Worm (Caenorhabditis elegans) whole organism, mixed stage, embryonic: ENCODE measurements around the gene bmy-1.
A peak's percentile ranks its signal among the peaks of the same experiment; 100 is the strongest.

Experiments used
- M03D4.4 ChIP-seq: sonication (generic microtip); optimal IDR thresholded peaks from 2 replicates; lab custom pipeline; 2017; ENCODE audit warnings: mild to moderate bottlenecking, missing genetic modification characterization, missing compliant biosample characterization
- bed-3 ChIP-seq: fragments of 200-800 bp; sonication (Bioruptor generic); optimal IDR thresholded peaks from 3 replicates; lab custom pipeline; 2018; ENCODE audit warnings: mild to moderate bottlenecking, missing genetic modification characterization, moderate library complexity, missing compliant biosample characterization
- blmp-1 ChIP-seq: fragments of 150-350 bp; optimal IDR thresholded peaks from 2 replicates; lab custom pipeline; 2014; ENCODE audit warnings: missing biosample characterization, missing genetic modification characterization
- ceh-39 ChIP-seq: fragments of 150-350 bp; optimal IDR thresholded peaks from 2 replicates; lab custom pipeline; 2014; ENCODE audit warnings: missing biosample characterization, missing genetic modification characterization
- ceh-43 ChIP-seq: fragments of 200-800 bp; sonication (Bioruptor generic); optimal IDR thresholded peaks from 2 replicates; lab custom pipeline; 2018; ENCODE audit warnings: mild to moderate bottlenecking, missing genetic modification characterization, moderate library complexity, missing compliant biosample characterization
- ceh-83 ChIP-seq: fragments of 200-800 bp; sonication (Bioruptor generic); optimal IDR thresholded peaks from 2 replicates; lab custom pipeline; 2018; ENCODE audit warnings: mild to moderate bottlenecking, missing genetic modification characterization, missing compliant biosample characterization
- ces-1 ChIP-seq: fragments of 150-350 bp; optimal IDR thresholded peaks from 2 replicates; lab custom pipeline; 2014; ENCODE audit warnings: missing biosample characterization, missing genetic modification reagents, missing genetic modification characterization
- cnd-1 ChIP-seq: fragments of 200-800 bp; sonication (Bioruptor generic); optimal IDR thresholded peaks from 2 replicates; lab custom pipeline; 2018; ENCODE audit warnings: mild to moderate bottlenecking, missing genetic modification characterization, missing compliant biosample characterization
- drap-1 ChIP-seq: fragments of 200-800 bp; sonication (Bioruptor generic); optimal IDR thresholded peaks from 3 replicates; lab custom pipeline; 2018; ENCODE audit warnings: mild to moderate bottlenecking, missing genetic modification characterization, missing compliant biosample characterization
- elt-1 ChIP-seq: sonication (generic microtip); optimal IDR thresholded peaks from 2 replicates; lab custom pipeline; 2017; ENCODE audit warnings: missing genetic modification characterization, mild to moderate bottlenecking, missing compliant biosample characterization, antibody characterized with exemption, moderate library complexity, borderline replicate concordance; ENCODE audit not compliant: insufficient read depth
- elt-3 ChIP-seq: fragments of 150-350 bp; optimal IDR thresholded peaks from 2 replicates; lab custom pipeline; 2014; ENCODE audit warnings: missing biosample characterization, missing genetic modification characterization
- flh-1 ChIP-seq: fragments of 200-800 bp; sonication (Bioruptor generic); optimal IDR thresholded peaks from 2 replicates; lab custom pipeline; 2018; ENCODE audit warnings: mild to moderate bottlenecking, missing genetic modification characterization, moderate library complexity, missing compliant biosample characterization
- ham-2 ChIP-seq: fragments of 200-800 bp; sonication (Bioruptor generic); optimal IDR thresholded peaks from 2 replicates; lab custom pipeline; 2018; ENCODE audit warnings: mild to moderate bottlenecking, missing genetic modification characterization, missing compliant biosample characterization
- hlh-1 ChIP-seq: fragments of 150-350 bp; optimal IDR thresholded peaks from 2 replicates; lab custom pipeline; 2014; ENCODE audit warnings: missing biosample characterization, missing genetic modification reagents, missing genetic modification characterization
- lin-13 ChIP-seq: fragments of 150-350 bp; optimal IDR thresholded peaks from 2 replicates; lab custom pipeline; 2014; ENCODE audit warnings: missing biosample characterization, missing genetic modification characterization
- lin-32 ChIP-seq: fragments of 200-800 bp; sonication (Bioruptor generic); optimal IDR thresholded peaks from 2 replicates; lab custom pipeline; 2018; ENCODE audit warnings: mild to moderate bottlenecking, missing genetic modification characterization, missing compliant biosample characterization
- lsy-2 ChIP-seq: fragments of 150-350 bp; optimal IDR thresholded peaks from 2 replicates; lab custom pipeline; 2014; ENCODE audit warnings: missing biosample characterization, missing genetic modification characterization
- mab-5 ChIP-seq: fragments of 150-350 bp; optimal IDR thresholded peaks from 2 replicates; lab custom pipeline; 2014; ENCODE audit warnings: missing biosample characterization, missing genetic modification characterization
- mep-1 ChIP-seq: fragments of 150-350 bp; optimal IDR thresholded peaks from 2 replicates; lab custom pipeline; 2017; ENCODE audit warnings: missing biosample characterization, missing genetic modification reagents, missing genetic modification characterization, inconsistent platforms
- mls-2 ChIP-seq: sonication (generic microtip); optimal IDR thresholded peaks from 2 replicates; lab custom pipeline; 2016; ENCODE audit warnings: mild to moderate bottlenecking, missing genetic modification characterization, moderate library complexity, missing compliant biosample characterization
- nhr-12 ChIP-seq: fragments of 150-350 bp; optimal IDR thresholded peaks from 2 replicates; lab custom pipeline; 2014; ENCODE audit warnings: missing biosample characterization, missing genetic modification characterization
- nhr-2 ChIP-seq: fragments of 150-350 bp; optimal IDR thresholded peaks from 2 replicates; lab custom pipeline; 2014; ENCODE audit warnings: missing biosample characterization, missing genetic modification characterization
- nhr-237 ChIP-seq: fragments of 150-350 bp; optimal IDR thresholded peaks from 2 replicates; lab custom pipeline; 2014; ENCODE audit warnings: missing biosample characterization, missing genetic modification characterization
- nhr-28 ChIP-seq: fragments of 150-350 bp; optimal IDR thresholded peaks from 2 replicates; lab custom pipeline; 2014; ENCODE audit warnings: missing biosample characterization, missing genetic modification characterization
- nhr-76 ChIP-seq: sonication (generic microtip); optimal IDR thresholded peaks from 2 replicates; lab custom pipeline; 2017; ENCODE audit warnings: missing biosample characterization, missing genetic modification characterization
- pha-4 ChIP-seq: fragments of 150-350 bp; optimal IDR thresholded peaks from 2 replicates; lab custom pipeline; 2018; ENCODE audit warnings: missing biosample characterization, missing genetic modification reagents, missing genetic modification characterization
- sem-2 ChIP-seq: fragments of 200-800 bp; sonication (Bioruptor generic); optimal IDR thresholded peaks from 2 replicates; lab custom pipeline; 2018; ENCODE audit warnings: mild to moderate bottlenecking, missing genetic modification characterization, missing compliant biosample characterization
- snpc-4 ChIP-seq: fragments of 150-350 bp; optimal IDR thresholded peaks from 2 replicates; lab custom pipeline; 2014; ENCODE audit warnings: missing biosample characterization, missing genetic modification characterization
- sptf-1 ChIP-seq: sonication (generic microtip); optimal IDR thresholded peaks from 2 replicates; lab custom pipeline; 2017; ENCODE audit warnings: mild to moderate bottlenecking, missing genetic modification characterization, moderate library complexity, missing compliant biosample characterization
- tbx-8 ChIP-seq: fragments of 200-800 bp; sonication (Bioruptor generic); optimal IDR thresholded peaks from 2 replicates; lab custom pipeline; 2018; ENCODE audit warnings: mild to moderate bottlenecking, missing genetic modification characterization, moderate library complexity, missing compliant biosample characterization
- unc-120 ChIP-seq: sonication (generic microtip); optimal IDR thresholded peaks from 2 replicates; lab custom pipeline; 2017; ENCODE audit warnings: missing genetic modification characterization, missing compliant biosample characterization; ENCODE audit not compliant: poor library complexity, severe bottlenecking
- unc-39 ChIP-seq: fragments of 150-350 bp; optimal IDR thresholded peaks from 2 replicates; lab custom pipeline; 2014; ENCODE audit warnings: missing biosample characterization, missing genetic modification characterization
- unc-62 ChIP-seq: fragments of 150-350 bp; optimal IDR thresholded peaks from 2 replicates; lab custom pipeline; 2014; ENCODE audit warnings: missing biosample characterization, missing genetic modification reagents, missing genetic modification characterization
- zip-8 ChIP-seq: fragments of 150-350 bp; optimal IDR thresholded peaks from 2 replicates; lab custom pipeline; 2014; ENCODE audit warnings: missing biosample characterization, missing genetic modification characterization
- ztf-11 ChIP-seq: fragments of 150-350 bp; optimal IDR thresholded peaks from 2 replicates; lab custom pipeline; 2014; ENCODE audit warnings: missing biosample characterization, missing genetic modification characterization

Gene bmy-1

ce11 chrII:5391447-5391846 lies 33.0 kb downstream of the bmy-1 start:
- TF ChIP-seq zip-8 (tag; lab: Kevin White, UChicago) (no peak), elt-1 (tag; lab: Kevin White, UChicago) (no peak), ceh-39 (tag; lab: Kevin White, UChicago) (no peak), ztf-11 (tag; lab: Kevin White, UChicago) (no peak), unc-120 (no peak), mab-5 (tag; lab: Kevin White, UChicago) (no peak), sptf-1 (no peak), nhr-2 (tag; lab: Kevin White, UChicago) (no peak), nhr-76 (tag; lab: Kevin White, UChicago) (no peak), flh-1 (GFP tag; lab: Kevin White, UChicago) (no peak), drap-1 (GFP tag; lab: Kevin White, UChicago) (no peak), nhr-28 (tag; lab: Kevin White, UChicago) (no peak), mls-2 (tag; lab: Kevin White, UChicago) (no peak), cnd-1 (no peak), unc-39 (tag; lab: Kevin White, UChicago) (no peak), sem-2 (GFP tag; lab: Kevin White, UChicago) (no peak), ham-2 (GFP tag; lab: Kevin White, UChicago) (no peak), blmp-1 (tag; lab: Kevin White, UChicago) (no peak), snpc-4 (tag; lab: Kevin White, UChicago) (no peak)

- no peak for TF ChIP-seq nhr-12 (tag; lab: Kevin White, UChicago)
- TF ChIP-seq unc-39 (tag; lab: Kevin White, UChicago) = no peak
- no peak for TF ChIP-seq mls-2 (tag; lab: Kevin White, UChicago)
- no peak for TF ChIP-seq nhr-76 (tag; lab: Kevin White, UChicago)
Observed at ce11 chrII:5393090-5393489, 34.6 kb downstream of the bmy-1 start, which contains the start of gene brap-2. brap-2 (minus strand) TSS chrII:5393190.

- TF ChIP-seq lin-13 (tag; lab: Kevin White, UChicago) (no peak), nhr-76 (tag; lab: Kevin White, UChicago) (no peak), ztf-11 (tag; lab: Kevin White, UChicago) (no peak), ceh-39 (tag; lab: Kevin White, UChicago) (no peak), lsy-2 (no peak), sptf-1 (no peak), unc-120 (no peak), ceh-83 (GFP tag; lab: Kevin White, UChicago) (no peak), elt-3 (tag; lab: Kevin White, UChicago) (no peak), mab-5 (tag; lab: Kevin White, UChicago) (no peak), M03D4.4 (tag; lab: Kevin White, UChicago) (no peak), ceh-43 (no peak), lin-32 (GFP tag; lab: Kevin White, UChicago) (no peak), pha-4 (no peak), mls-2 (tag; lab: Kevin White, UChicago) (no peak), bed-3 (no peak)
- TF ChIP-seq, all 35 proteins: peak for 0
Observed at ce11 chrII:5395594-5395993, 37.1 kb downstream of the bmy-1 start, which contains the start of gene pink-1. pink-1 (minus strand) TSS chrII:5395694.

- peak; percentile 65 for TF ChIP-seq pha-4
- no peak for TF ChIP-seq drap-1 (GFP tag; lab: Kevin White, UChicago)
- TF ChIP-seq, all 35 proteins: peak for 1
Observed at ce11 chrII:5398779-5399178, 40.3 kb downstream of the bmy-1 start, which contains the start of gene fbxl-3. fbxl-3 (minus strand) TSS chrII:5398902.

ce11 chrII:5399201-5399600 lies 40.7 kb downstream of the bmy-1 start, which contains the start of gene mog-5:
mog-5 (plus strand) TSS chrII:5399538.
- TF ChIP-seq pha-4 (no peak), snpc-4 (tag; lab: Kevin White, UChicago) (no peak), elt-3 (tag; lab: Kevin White, UChicago) (no peak), mep-1 (tag; lab: Kevin White, UChicago) (peak; percentile 33), flh-1 (GFP tag; lab: Kevin White, UChicago) (no peak), mls-2 (tag; lab: Kevin White, UChicago) (no peak), unc-39 (tag; lab: Kevin White, UChicago) (no peak), drap-1 (GFP tag; lab: Kevin White, UChicago) (peak; percentile 40), ceh-83 (GFP tag; lab: Kevin White, UChicago) (no peak), sptf-1 (no peak), nhr-237 (tag; lab: Kevin White, UChicago) (peak; percentile 8), lin-13 (tag; lab: Kevin White, UChicago) (no peak), M03D4.4 (tag; lab: Kevin White, UChicago) (peak; percentile 74), ztf-11 (tag; lab: Kevin White, UChicago) (no peak), blmp-1 (tag; lab: Kevin White, UChicago) (peak; percentile 18), bed-3 (peak; percentile 40), elt-1 (tag; lab: Kevin White, UChicago) (no peak), nhr-12 (tag; lab: Kevin White, UChicago) (no peak), tbx-8 (GFP tag; lab: Kevin White, UChicago) (no peak), mab-5 (tag; lab: Kevin White, UChicago) (no peak), cnd-1 (no peak), ceh-43 (peak; percentile 86), ham-2 (GFP tag; lab: Kevin White, UChicago) (peak; percentile 58), nhr-2 (tag; lab: Kevin White, UChicago) (no peak), ceh-39 (tag; lab: Kevin White, UChicago) (no peak), sem-2 (GFP tag; lab: Kevin White, UChicago) (peak; percentile 16), zip-8 (tag; lab: Kevin White, UChicago) (no peak), lin-32 (GFP tag; lab: Kevin White, UChicago) (no peak), hlh-1 (peak; percentile 52), nhr-28 (tag; lab: Kevin White, UChicago) (no peak), lsy-2 (peak; percentile 15), nhr-76 (tag; lab: Kevin White, UChicago) (no peak), unc-120 (no peak), ces-1 (peak; percentile 74), unc-62 (no peak)
- TF ChIP-seq, all 35 proteins: peak for 12
